Fruit fly (Drosophila melanogaster) whole organism, embryonic: ENCODE data around the gene Ciz1.

Source experiments
- ATbp ChIP-seq: fragments of 200-800 bp; sonication (Bioruptor generic); optimal IDR thresholded peaks from 2 replicates; lab custom pipeline; 2017; ENCODE audit warnings: missing biosample characterization, mild to moderate bottlenecking, missing genetic modification characterization, missing genetic modification reagents
- Bdp1 ChIP-seq: fragments of 200-800 bp; sonication (Bioruptor generic); optimal IDR thresholded peaks from 3 replicates; lab custom pipeline; 2016; ENCODE audit warnings: missing biosample characterization, missing genetic modification characterization
- Bgb ChIP-seq: fragments of 200-800 bp; sonication (Bioruptor generic); IDR thresholded peaks from 2 replicates; pipeline ENCODE4 v1.3.6; 2022; ENCODE audit warnings: missing biosample characterization, missing genetic modification characterization; ENCODE audit not compliant: partially characterized antibody
- CG10431 ChIP-seq: fragments of 200-800 bp; sonication (Bioruptor generic); optimal IDR thresholded peaks from 3 replicates; lab custom pipeline; 2018; ENCODE audit warnings: missing biosample characterization, mild to moderate bottlenecking, missing genetic modification characterization
- CG10979 ChIP-seq: fragments of 200-800 bp; sonication (Bioruptor generic); optimal IDR thresholded peaks from 2 replicates; lab custom pipeline; 2018; ENCODE audit warnings: missing biosample characterization, mild to moderate bottlenecking, missing genetic modification characterization, moderate library complexity
- CG11695 ChIP-seq: fragments of 200-800 bp; sonication (Bioruptor generic); IDR thresholded peaks from 3 replicates; pipeline ENCODE4 v1.3.6; 2022; ENCODE audit warnings: missing biosample characterization, missing genetic modification characterization
- CG12071 ChIP-seq: fragments of 200-800 bp; sonication (Bioruptor generic); optimal IDR thresholded peaks from 3 replicates; lab custom pipeline; 2018; ENCODE audit warnings: missing biosample characterization, mild to moderate bottlenecking, missing genetic modification characterization
- CG13123 ChIP-seq: fragments of 200-800 bp; sonication (Bioruptor generic); optimal IDR thresholded peaks from 2 replicates; lab custom pipeline; 2016; ENCODE audit warnings: missing biosample characterization, missing genetic modification characterization
- CG14050 ChIP-seq: fragments of 200-800 bp; sonication (Bioruptor generic); IDR thresholded peaks from 3 replicates; pipeline ENCODE4 v1.3.6; 2022; ENCODE audit warnings: missing biosample characterization, missing genetic modification characterization
- CG17568 ChIP-seq: fragments of 200-800 bp; sonication (Bioruptor generic); optimal IDR thresholded peaks from 2 replicates; lab custom pipeline; 2018; ENCODE audit warnings: missing biosample characterization, mild to moderate bottlenecking, missing genetic modification characterization, moderate library complexity
- CG18476 ChIP-seq: fragments of 200-800 bp; sonication (Bioruptor generic); optimal IDR thresholded peaks from 2 replicates; lab custom pipeline; 2016; ENCODE audit warnings: missing biosample characterization, mild to moderate bottlenecking, missing genetic modification characterization
- CG18764 ChIP-seq: fragments of 200-800 bp; sonication (Bioruptor generic); optimal IDR thresholded peaks from 3 replicates; lab custom pipeline; 2016; ENCODE audit warnings: missing biosample characterization, missing genetic modification characterization
- CG2199 ChIP-seq: fragments of 200-800 bp; sonication (Bioruptor generic); IDR thresholded peaks from 3 replicates; pipeline ENCODE4 v1.3.6; 2022; ENCODE audit warnings: missing biosample characterization, missing genetic modification characterization
- CG32767 ChIP-seq: fragments of 200-800 bp; sonication (Bioruptor generic); IDR thresholded peaks from 2 replicates; pipeline ENCODE4 v1.3.6; 2022; ENCODE audit warnings: missing biosample characterization, missing genetic modification characterization
- CG4282 ChIP-seq: fragments of 200-800 bp; sonication (Bioruptor generic); optimal IDR thresholded peaks from 2 replicates; lab custom pipeline; 2016; ENCODE audit warnings: missing biosample characterization, missing genetic modification characterization
- CG4360 ChIP-seq: fragments of 200-800 bp; sonication (Bioruptor generic); IDR thresholded peaks from 2 replicates; pipeline ENCODE4 v1.3.6; 2022; ENCODE audit warnings: missing biosample characterization, missing genetic modification characterization
- CG4820 ChIP-seq: fragments of 200-800 bp; sonication (Bioruptor generic); optimal IDR thresholded peaks from 3 replicates; lab custom pipeline; 2016; ENCODE audit warnings: missing biosample characterization, missing genetic modification characterization
- CG5953 ChIP-seq: fragments of 200-800 bp; sonication (Bioruptor generic); IDR thresholded peaks from 2 replicates; pipeline ENCODE4 v1.3.6; 2022; ENCODE audit warnings: missing biosample characterization, missing genetic modification characterization
- CG6765 ChIP-seq: fragments of 200-800 bp; sonication (Bioruptor generic); optimal IDR thresholded peaks from 3 replicates; lab custom pipeline; 2017; ENCODE audit warnings: missing biosample characterization, mild to moderate bottlenecking, missing genetic modification characterization
- CG6791 ChIP-seq: fragments of 200-800 bp; sonication (Bioruptor generic); IDR thresholded peaks from 3 replicates; pipeline ENCODE4 v1.3.6; 2022; ENCODE audit warnings: missing biosample characterization, missing genetic modification characterization; ENCODE audit not compliant: partially characterized antibody
- CG8944 ChIP-seq: fragments of 200-800 bp; sonication (Bioruptor generic); optimal IDR thresholded peaks from 3 replicates; lab custom pipeline; 2016; ENCODE audit warnings: missing biosample characterization, missing genetic modification characterization
- CG9215 ChIP-seq: fragments of 200-800 bp; sonication (Bioruptor generic); IDR thresholded peaks from 2 replicates; pipeline ENCODE4 v1.3.6; 2022; ENCODE audit warnings: missing biosample characterization, missing genetic modification characterization
- CG9876 ChIP-seq: fragments of 200-800 bp; sonication (Bioruptor generic); optimal IDR thresholded peaks from 2 replicates; lab custom pipeline; 2016; ENCODE audit warnings: missing biosample characterization, missing genetic modification characterization
- CTCF ChIP-seq: fragments of 200-800 bp; sonication (Bioruptor generic); optimal IDR thresholded peaks from 2 replicates; lab custom pipeline; 2017; ENCODE audit warnings: missing biosample characterization, mild to moderate bottlenecking, missing genetic modification characterization, moderate library complexity
- Dbx ChIP-seq: fragments of 200-800 bp; sonication (Bioruptor generic); IDR thresholded peaks from 3 replicates; pipeline ENCODE4 v1.3.6; 2022; ENCODE audit warnings: missing biosample characterization, missing genetic modification characterization
- Dp ChIP-seq: fragments of 200-800 bp; sonication (Bioruptor generic); optimal IDR thresholded peaks from 2 replicates; lab custom pipeline; 2018; ENCODE audit warnings: missing biosample characterization, mild to moderate bottlenecking, missing genetic modification characterization, moderate library complexity
- Ets65A ChIP-seq: fragments of 200-800 bp; sonication (Bioruptor generic); peaks from one replicate; lab custom pipeline; 2016; ENCODE audit warnings: missing biosample characterization, missing genetic modification characterization
- Ets97D ChIP-seq: fragments of 200-800 bp; sonication (Bioruptor generic); optimal IDR thresholded peaks from 3 replicates; lab custom pipeline; 2016; ENCODE audit warnings: missing biosample characterization, missing genetic modification characterization
- Lhr ChIP-seq: fragments of 200-800 bp; sonication (Bioruptor generic); optimal IDR thresholded peaks from 3 replicates; lab custom pipeline; 2017; ENCODE audit warnings: mild to moderate bottlenecking, missing biosample characterization, missing genetic modification reagents, missing genetic modification characterization
- Mrtf ChIP-seq: fragments of 200-800 bp; sonication (Bioruptor generic); IDR thresholded peaks from 3 replicates; pipeline ENCODE4 v1.3.6; 2022; ENCODE audit warnings: missing biosample characterization, missing genetic modification characterization
- Nf-YC ChIP-seq: fragments of 200-800 bp; optimal IDR thresholded peaks from 3 replicates; lab custom pipeline; 2019; ENCODE audit warnings: missing biosample characterization, mild to moderate bottlenecking, missing genetic modification characterization, moderate library complexity
- Sry-β ChIP-seq: fragments of 200-800 bp; sonication (Bioruptor generic); optimal IDR thresholded peaks from 2 replicates; lab custom pipeline; 2018; ENCODE audit warnings: missing biosample characterization, mild to moderate bottlenecking, missing genetic modification characterization, moderate library complexity
- Usf ChIP-seq: fragments of 200-800 bp; sonication (Bioruptor generic); optimal IDR thresholded peaks from 2 replicates; lab custom pipeline; 2017; ENCODE audit warnings: missing genotype, missing biosample characterization, missing genetic modification characterization
- Xrp1 ChIP-seq: fragments of 200-800 bp; sonication (Bioruptor generic); IDR thresholded peaks from 2 replicates; pipeline ENCODE4 v1.3.6; 2022; ENCODE audit warnings: missing biosample characterization, missing genetic modification characterization
- al ChIP-seq: fragments of 200-800 bp; sonication (Bioruptor generic); IDR thresholded peaks from 2 replicates; pipeline ENCODE4 v1.3.6; 2022; ENCODE audit warnings: missing biosample characterization, missing genetic modification characterization
- br ChIP-seq: fragments of >200 bp; optimal IDR thresholded peaks from 2 replicates; lab custom pipeline; 2017
- cad ChIP-seq: fragments of >200 bp; optimal IDR thresholded peaks from 2 replicates; lab custom pipeline; 2017; ENCODE audit warnings: missing biosample characterization, missing genetic modification characterization
- crp ChIP-seq, 2 experiments: fragments of 200-800 bp; sonication (Bioruptor generic); optimal IDR thresholded peaks; 2 replicates in 1 of 2; 3 replicates in 1 of 2; lab custom pipeline; 2017; ENCODE audit warnings: missing biosample characterization in 2 of 2, missing genetic modification characterization in 2 of 2, mild to moderate bottlenecking in 1 of 2, moderate library complexity in 1 of 2
- ftz-f1 ChIP-seq: fragments of 200-800 bp; sonication (Bioruptor generic); optimal IDR thresholded peaks from 2 replicates; lab custom pipeline; 2016; ENCODE audit warnings: missing biosample characterization, missing genetic modification characterization
- gcm ChIP-seq: fragments of 200-800 bp; sonication (Bioruptor generic); optimal IDR thresholded peaks from 2 replicates; lab custom pipeline; 2019; ENCODE audit warnings: missing biosample characterization, mild to moderate bottlenecking, missing genetic modification characterization, moderate library complexity
- klu ChIP-seq: fragments of 200-800 bp; sonication (Bioruptor generic); IDR thresholded peaks from 2 replicates; pipeline ENCODE4 v1.3.6; 2022; ENCODE audit warnings: missing biosample characterization, missing genetic modification characterization
- psq ChIP-seq: fragments of 200-800 bp; sonication (Bioruptor generic); optimal IDR thresholded peaks from 2 replicates; lab custom pipeline; 2017; ENCODE audit warnings: missing biosample characterization, missing genetic modification characterization
- rib ChIP-seq: fragments of 200-800 bp; sonication (Bioruptor generic); IDR thresholded peaks from 2 replicates; pipeline ENCODE4 v1.3.6; 2022; ENCODE audit warnings: missing biosample characterization, missing genetic modification characterization
- run ChIP-seq: fragments of 200-800 bp; sonication (Bioruptor generic); optimal IDR thresholded peaks from 3 replicates; lab custom pipeline; 2018; ENCODE audit warnings: missing biosample characterization, mild to moderate bottlenecking, missing genetic modification characterization
- seq ChIP-seq: fragments of 200-800 bp; sonication (Bioruptor generic); IDR thresholded peaks from 2 replicates; pipeline ENCODE4 v1.3.6; 2022; ENCODE audit warnings: missing biosample characterization, missing genetic modification characterization
- sisA ChIP-seq: fragments of 200-800 bp; sonication (Bioruptor generic); IDR thresholded peaks from 2 replicates; pipeline ENCODE4 v1.3.6; 2022; ENCODE audit warnings: missing biosample characterization, missing genetic modification characterization
- slou ChIP-seq: fragments of 200-800 bp; sonication (Bioruptor generic); optimal IDR thresholded peaks from 3 replicates; lab custom pipeline; 2016; ENCODE audit warnings: missing biosample characterization, missing genetic modification characterization
- stwl ChIP-seq: fragments of 200-800 bp; sonication (Bioruptor generic); optimal IDR thresholded peaks from 3 replicates; lab custom pipeline; 2018; ENCODE audit warnings: missing biosample characterization, mild to moderate bottlenecking, missing genetic modification characterization, moderate library complexity
- sug ChIP-seq: fragments of 200-800 bp; optimal IDR thresholded peaks from 2 replicates; lab custom pipeline; 2019; ENCODE audit warnings: missing biosample characterization, mild to moderate bottlenecking, missing genetic modification characterization, moderate library complexity
- vnd ChIP-seq: fragments of 200-800 bp; sonication (Bioruptor generic); IDR thresholded peaks from 3 replicates; pipeline ENCODE4 v1.3.6; 2022; ENCODE audit warnings: missing biosample characterization, missing genetic modification characterization; ENCODE audit not compliant: partially characterized antibody
- vvl ChIP-seq: fragments of 200-800 bp; sonication (Bioruptor generic); IDR thresholded peaks from 2 replicates; pipeline ENCODE4 v1.3.6; 2022; ENCODE audit warnings: missing biosample characterization, missing genetic modification characterization
- zf30C ChIP-seq: fragments of 200-800 bp; sonication (Bioruptor generic); optimal IDR thresholded peaks from 3 replicates; lab custom pipeline; 2018; ENCODE audit warnings: missing biosample characterization, mild to moderate bottlenecking, missing genetic modification characterization

The Ciz1 gene

dm6 chr3L:9847420-9847977 lies 16.9 kb upstream of the Ciz1 start (continued):
- TF ChIP-seq Usf (GFP tag; lab: Kevin White, UChicago), result no peak
- no peak for TF ChIP-seq Sry-β (GFP tag; lab: Kevin White, UChicago)
- TF ChIP-seq vvl (GFP tag; lab: Robert Waterston, UW), result peak; percentile 66
- no peak for TF ChIP-seq Bgb (GFP tag; lab: Robert Waterston, UW)
- TF ChIP-seq CG8944 (GFP tag; lab: Kevin White, UChicago), result no peak
- TF ChIP-seq CG6765 (GFP tag; lab: Kevin White, UChicago), result no peak
- peak; percentile 39 for TF ChIP-seq Nf-YC (tag; lab: Kevin White, UChicago)
- TF ChIP-seq Ets65A (GFP tag; lab: Kevin White, UChicago), result peak; percentile 87
- no peak for TF ChIP-seq CG10979
- TF ChIP-seq Bdp1 (GFP tag; lab: Kevin White, UChicago), result no peak
- TF ChIP-seq crp (GFP tag; optimal IDR thresholded peaks at IDR 0.05; lab: Kevin White, UChicago), result no peak
- TF ChIP-seq seq (GFP tag; lab: Robert Waterston, UW), result peak; percentile 49; the same call in 1 of the 2 replicates
- TF ChIP-seq CG10431 (GFP tag; lab: Kevin White, UChicago), result no peak
- TF ChIP-seq al (GFP tag; lab: Robert Waterston, UW), result peak; percentile 56; the same call in 1 of the 2 replicates
- TF ChIP-seq CG4360 (GFP tag; lab: Robert Waterston, UW), result no peak
- no peak for TF ChIP-seq zf30C (GFP tag; lab: Kevin White, UChicago)
- no peak for TF ChIP-seq CG5953 (GFP tag; lab: Robert Waterston, UW)
- peak; percentile 22; the same call in 1 of the 2 replicates for TF ChIP-seq CG9215 (GFP tag; lab: Robert Waterston, UW)
- TF ChIP-seq CG4282 (GFP tag; lab: Kevin White, UChicago), result no peak
- TF ChIP-seq Xrp1, result peak; percentile 41; the same call in 1 of the 2 replicates
- no peak for TF ChIP-seq CG14050 (GFP tag; lab: Robert Waterston, UW)
- TF ChIP-seq CG17568 (GFP tag; lab: Kevin White, UChicago), result no peak
- peak; percentile 36 for TF ChIP-seq CG12071 (GFP tag; lab: Kevin White, UChicago)
- peak; percentile 35; the same call in 1 of the 2 replicates for TF ChIP-seq sisA
- TF ChIP-seq Dbx (GFP tag; lab: Robert Waterston, UW), result peak; percentile 66; the same call in 2 of the 3 replicates
- TF ChIP-seq ftz-f1 (GFP tag; lab: Kevin White, UChicago), result no peak
- no peak for TF ChIP-seq ATbp (GFP tag; lab: Kevin White, UChicago)
- TF ChIP-seq CTCF (GFP tag; lab: Kevin White, UChicago), result no peak
- no peak for TF ChIP-seq run (tag; lab: Kevin White, UChicago)
- TF ChIP-seq CG11695 (GFP tag; lab: Robert Waterston, UW), result 0 out of 3 replicates have a peak, but pooled peaks have one; percentile 8
- no peak for TF ChIP-seq gcm
- TF ChIP-seq Lhr (GFP tag; lab: Kevin White, UChicago), result no peak
- no peak for TF ChIP-seq CG9876
- no peak for TF ChIP-seq psq (GFP tag; lab: Kevin White, UChicago)
- TF ChIP-seq sug (tag; lab: Kevin White, UChicago), result no peak
- no peak for TF ChIP-seq vnd (GFP tag; lab: Robert Waterston, UW)
- no peak for TF ChIP-seq Dp (GFP tag; lab: Kevin White, UChicago)
- TF ChIP-seq CG18476 (GFP tag; lab: Kevin White, UChicago), result no peak
- no peak for TF ChIP-seq stwl (tag; lab: Kevin White, UChicago)
- no peak for TF ChIP-seq CG13123 (GFP tag; lab: Kevin White, UChicago)
- TF ChIP-seq cad (GFP tag; lab: Kevin White, UChicago), result no peak
- peak; percentile 9; the same call in 1 of the 3 replicates for TF ChIP-seq Mrtf (GFP tag; lab: Robert Waterston, UW)
- TF ChIP-seq CG2199 (GFP tag; lab: Robert Waterston, UW), result no peak
- no peak for TF ChIP-seq klu (GFP tag; lab: Robert Waterston, UW)
- peak; percentile 81 for TF ChIP-seq rib (GFP tag; lab: Robert Waterston, UW)
- TF ChIP-seq slou, result no peak
- TF ChIP-seq br (lab: Kevin White, UChicago), result no peak
- TF ChIP-seq CG4820 (GFP tag; lab: Kevin White, UChicago), result no peak
- no peak for TF ChIP-seq CG6791 (GFP tag; lab: Robert Waterston, UW)
- peak; percentile 32 for TF ChIP-seq CG18764 (GFP tag; lab: Kevin White, UChicago)
- TF ChIP-seq CG32767, result no peak
- TF ChIP-seq Ets97D (GFP tag; lab: Kevin White, UChicago), result no peak
